Worm (Caenorhabditis elegans) whole organism, L4 larva: ENCODE results near the gene srt-54.

Source experiments
- F37D6.2 ChIP-seq: sonication (generic microtip); optimal IDR thresholded peaks from 2 replicates; lab custom pipeline; 2016; ENCODE audit warnings: mild to moderate bottlenecking, missing genetic modification characterization, missing compliant biosample characterization
- R02D3.7 ChIP-seq: fragments of 150-350 bp; sonication (generic microtip); optimal IDR thresholded peaks from 3 replicates; lab custom pipeline; 2014; ENCODE audit warnings: missing biosample characterization, missing genetic modification characterization
- aha-1 ChIP-seq: fragments of 150-350 bp; peaks from one replicate; lab custom pipeline; 2014; ENCODE audit warnings: missing biosample characterization, missing genetic modification characterization
- ama-1 ChIP-seq: fragments of 150-350 bp; optimal IDR thresholded peaks from 2 replicates; lab custom pipeline; 2014; ENCODE audit warnings: inconsistent platforms, mixed read lengths
- arid-1 ChIP-seq: fragments of 200-800 bp; sonication (Bioruptor generic); conservative IDR thresholded peaks from 2 replicates; pipeline ENCODE4 v1.3.6; 2022; ENCODE audit warnings: missing genetic modification reagents, missing genetic modification characterization, missing compliant biosample characterization
- ceh-32 ChIP-seq: sonication (generic microtip); optimal IDR thresholded peaks from 2 replicates; lab custom pipeline; 2016; ENCODE audit warnings: mild to moderate bottlenecking, missing genetic modification characterization, missing compliant biosample characterization; ENCODE audit not compliant: poor library complexity
- ceh-82 ChIP-seq: sonication (generic microtip); optimal IDR thresholded peaks from 2 replicates; lab custom pipeline; 2017; ENCODE audit warnings: missing biosample characterization, missing genetic modification characterization
- ctbp-1 ChIP-seq: fragments of 200-800 bp; sonication (Bioruptor generic); IDR thresholded peaks from 2 replicates; pipeline ENCODE4 v1.3.6; 2022; ENCODE audit warnings: missing genetic modification reagents, missing genetic modification characterization, missing compliant biosample characterization
- daf-16 ChIP-seq, 3 experiments: sonication (generic microtip); optimal IDR thresholded peaks; 2 replicates each; lab custom pipeline; 2016 to 2017; ENCODE audit warnings: missing genetic modification characterization in 3 of 3, missing genetic modification reagents in 3 of 3, mild to moderate bottlenecking in 2 of 3, missing compliant biosample characterization in 2 of 3, missing biosample characterization in 1 of 3, moderate library complexity in 1 of 3
- dmd-9 ChIP-seq: fragments of 200-800 bp; sonication (Bioruptor generic); IDR thresholded peaks from 2 replicates; pipeline ENCODE4 v1.3.6; 2022; ENCODE audit warnings: missing genetic modification reagents, missing genetic modification characterization, missing compliant biosample characterization
- dve-1 ChIP-seq: sonication (generic microtip); optimal IDR thresholded peaks from 2 replicates; lab custom pipeline; 2017; ENCODE audit warnings: antibody characterized with exemption, mild to moderate bottlenecking, missing genetic modification characterization, missing compliant biosample characterization; ENCODE audit not compliant: insufficient read depth
- fos-1 ChIP-seq: fragments of 150-350 bp; optimal IDR thresholded peaks from 2 replicates; lab custom pipeline; 2014; ENCODE audit warnings: missing biosample characterization, missing genetic modification characterization
- hlh-11 ChIP-seq: fragments of 200-800 bp; sonication (Bioruptor generic); optimal IDR thresholded peaks from 2 replicates; lab custom pipeline; 2018; ENCODE audit warnings: mild to moderate bottlenecking, missing genetic modification characterization, missing compliant biosample characterization
- hlh-30 ChIP-seq: sonication (generic microtip); optimal IDR thresholded peaks from 2 replicates; lab custom pipeline; 2017; ENCODE audit warnings: antibody characterized with exemption, mild to moderate bottlenecking, missing genetic modification characterization, missing compliant biosample characterization; ENCODE audit not compliant: insufficient read depth
- hmg-1.1 ChIP-seq: fragments of 200-800 bp; sonication (Bioruptor generic); IDR thresholded peaks from 2 replicates; pipeline ENCODE4 v1.3.6; 2022; ENCODE audit warnings: missing genetic modification reagents, missing genetic modification characterization, missing compliant biosample characterization
- jun-1 ChIP-seq: fragments of 150-350 bp; optimal IDR thresholded peaks from 2 replicates; lab custom pipeline; 2014; ENCODE audit warnings: missing biosample characterization, missing genetic modification reagents, missing genetic modification characterization
- lim-7 ChIP-seq: fragments of 200-800 bp; sonication (Bioruptor generic); IDR thresholded peaks from 2 replicates; pipeline ENCODE4 v1.3.6; 2022; ENCODE audit warnings: missing genetic modification characterization, missing compliant biosample characterization
- lin-13 ChIP-seq: fragments of 150-350 bp; optimal IDR thresholded peaks from 2 replicates; lab custom pipeline; 2014; ENCODE audit warnings: missing biosample characterization, missing genetic modification reagents, missing genetic modification characterization
- lin-15B ChIP-seq: fragments of 150-350 bp; sonication (generic microtip); optimal IDR thresholded peaks from 3 replicates; lab custom pipeline; 2014; ENCODE audit warnings: missing biosample characterization, missing genetic modification characterization
- lin-39 ChIP-seq: fragments of 150-350 bp; optimal IDR thresholded peaks from 2 replicates; lab custom pipeline; 2014; ENCODE audit warnings: missing biosample characterization, missing genetic modification reagents, missing genetic modification characterization
- lir-3 ChIP-seq: sonication (generic microtip); optimal IDR thresholded peaks from 2 replicates; lab custom pipeline; 2016; ENCODE audit warnings: mild to moderate bottlenecking, missing genetic modification characterization, missing compliant biosample characterization
- mdl-1 ChIP-seq, 2 experiments: fragments of 150-350 bp in 1 of 2; sonication (generic microtip) in 1 of 2; optimal IDR thresholded peaks; 2 replicates each; lab custom pipeline; 2014 to 2017; ENCODE audit warnings: missing biosample characterization in 2 of 2, missing genetic modification characterization in 2 of 2
- mxl-3 ChIP-seq: fragments of 200-800 bp; sonication (Bioruptor generic); optimal IDR thresholded peaks from 2 replicates; lab custom pipeline; 2018; ENCODE audit warnings: mild to moderate bottlenecking, missing genetic modification characterization, missing compliant biosample characterization
- nhr-11 ChIP-seq: fragments of 150-350 bp; optimal IDR thresholded peaks from 2 replicates; lab custom pipeline; 2014; ENCODE audit warnings: missing biosample characterization, missing genetic modification characterization
- nhr-111 ChIP-seq: fragments of 200-800 bp; sonication (Bioruptor generic); optimal IDR thresholded peaks from 2 replicates; lab custom pipeline; 2018; ENCODE audit warnings: mild to moderate bottlenecking, missing genetic modification characterization, missing compliant biosample characterization
- nhr-25 ChIP-seq: sonication (generic microtip); optimal IDR thresholded peaks from 2 replicates; lab custom pipeline; 2017; ENCODE audit warnings: missing genetic modification characterization, mild to moderate bottlenecking, missing compliant biosample characterization, antibody characterized with exemption, moderate library complexity, borderline replicate concordance; ENCODE audit not compliant: insufficient read depth
- nhr-28 ChIP-seq: fragments of 150-350 bp; optimal IDR thresholded peaks from 2 replicates; lab custom pipeline; 2014; ENCODE audit warnings: missing biosample characterization, missing genetic modification characterization
- nhr-6 ChIP-seq: fragments of 150-350 bp; optimal IDR thresholded peaks from 2 replicates; lab custom pipeline; 2014; ENCODE audit warnings: missing biosample characterization, missing genetic modification characterization
- nhr-76 ChIP-seq: fragments of 150-350 bp; optimal IDR thresholded peaks from 2 replicates; lab custom pipeline; 2014; ENCODE audit warnings: missing biosample characterization, missing genetic modification characterization
- pqm-1 ChIP-seq: sonication (generic microtip); optimal IDR thresholded peaks from 2 replicates; lab custom pipeline; 2017; ENCODE audit warnings: missing biosample characterization, missing genetic modification characterization
- rbr-2 ChIP-seq: sonication (generic microtip); optimal IDR thresholded peaks from 2 replicates; lab custom pipeline; 2016; ENCODE audit warnings: missing genotype, missing genetic modification characterization, missing compliant biosample characterization
- snpc-1.2 ChIP-seq: fragments of 200-800 bp; sonication (Bioruptor generic); IDR thresholded peaks from 2 replicates; pipeline ENCODE4 v1.3.6; 2022; ENCODE audit warnings: missing genetic modification reagents, missing genetic modification characterization, missing compliant biosample characterization
- tag-97 ChIP-seq: fragments of 200-800 bp; sonication (Bioruptor generic); IDR thresholded peaks from 2 replicates; pipeline ENCODE4 v1.3.6; 2022; ENCODE audit warnings: missing genetic modification characterization, missing compliant biosample characterization
- tra-1 ChIP-seq: fragments of 200-800 bp; sonication (Bioruptor generic); IDR thresholded peaks from 2 replicates; pipeline ENCODE4 v1.3.6; 2022; ENCODE audit warnings: missing genetic modification reagents, missing genetic modification characterization, missing compliant biosample characterization
- unc-130 ChIP-seq: sonication (generic microtip); optimal IDR thresholded peaks from 2 replicates; lab custom pipeline; 2016; ENCODE audit warnings: missing genetic modification reagents, missing genetic modification characterization, missing compliant biosample characterization
- unc-62 ChIP-seq, 3 experiments: fragments of 150-350 bp in 1 of 3; sonication (generic microtip); optimal IDR thresholded peaks in 2 of 3; peaks in 1 of 3; 1 replicate in 1 of 3; 2 replicates in 2 of 3; lab custom pipeline; 2014 to 2017; ENCODE audit warnings: missing biosample characterization in 3 of 3, missing genetic modification characterization in 3 of 3, missing genetic modification reagents in 3 of 3, missing genotype in 1 of 3
- zag-1 ChIP-seq: fragments of 150-350 bp; optimal IDR thresholded peaks from 2 replicates; lab custom pipeline; 2014; ENCODE audit warnings: missing biosample characterization, missing genetic modification characterization
- zip-2 ChIP-seq: fragments of 150-350 bp; optimal IDR thresholded peaks from 2 replicates; lab custom pipeline; 2014; ENCODE audit warnings: missing biosample characterization, missing genetic modification characterization
- ztf-11 ChIP-seq: fragments of 150-350 bp; optimal IDR thresholded peaks from 2 replicates; lab custom pipeline; 2014; ENCODE audit warnings: missing biosample characterization, missing genetic modification characterization

srt-54 gene

DNA sequence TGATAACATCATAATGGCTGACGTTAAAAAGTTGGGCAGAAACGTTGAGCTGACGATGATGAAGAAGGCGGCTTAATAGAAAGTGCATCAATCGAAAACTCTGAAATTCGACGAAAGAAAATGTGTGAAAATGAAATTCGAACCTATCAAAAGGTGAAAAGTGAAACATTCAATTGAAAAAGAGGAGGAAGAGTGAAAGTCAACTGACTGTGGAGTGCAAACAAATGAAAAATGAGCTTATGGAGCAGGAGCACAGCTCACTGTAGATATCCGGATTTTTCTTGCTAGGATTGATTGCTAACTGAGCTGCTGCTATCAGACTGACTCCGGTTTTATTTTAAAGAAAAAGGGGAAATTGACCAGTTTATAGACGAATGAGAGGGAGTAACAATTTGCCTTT, 4.1 kb downstream of the srt-54 start, which contains the start of gene K10B4.3:
TSS of gene K10B4.3 (minus strand) at position 101 of the 400 bp plus-strand sequence.
- TF ChIP-seq unc-62 (GFP tag; optimal IDR thresholded peaks at IDR 0.05 in 1 of 2; lab: Kevin White, UChicago) (peak in 1 of 2 experiments; percentile 70), unc-62 (tag; optimal IDR thresholded peaks at IDR 0.05; lab: Kevin White, UChicago) (no peak), snpc-1.2 (GFP tag; lab: Robert Waterston, UW) (no peak)

DNA sequence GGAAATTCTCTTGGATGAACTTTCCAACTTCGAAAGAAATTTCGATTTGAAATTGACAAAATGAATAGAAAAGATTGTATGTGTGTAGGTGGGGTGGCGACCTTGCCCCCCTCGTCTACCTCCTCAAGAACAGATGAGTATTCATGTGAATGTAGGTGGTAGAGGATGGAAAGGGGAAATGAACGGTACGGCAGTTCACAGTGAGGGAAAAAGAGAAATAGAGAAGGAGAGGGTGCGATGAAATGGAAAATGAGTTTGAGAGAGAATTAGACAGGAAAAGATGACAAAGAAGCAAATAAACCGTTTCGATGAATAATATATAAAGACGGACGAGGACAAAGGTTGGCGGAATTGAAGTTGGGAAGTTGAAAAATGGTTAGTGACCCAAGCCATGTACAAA, 5.0 kb downstream of the srt-54 start:
- no peak for TF ChIP-seq lim-7 (GFP tag; lab: Robert Waterston, UW)
- no peak for TF ChIP-seq dmd-9 (GFP tag; lab: Robert Waterston, UW)
- TF ChIP-seq jun-1 (tag; lab: Kevin White, UChicago), result no peak
- peak; percentile 39 for TF ChIP-seq hlh-30 (tag; lab: Kevin White, UChicago)
- TF ChIP-seq hlh-11 (tag; lab: Kevin White, UChicago), result peak; percentile 11
- TF ChIP-seq nhr-28 (tag; lab: Kevin White, UChicago), result peak; percentile 9
- TF ChIP-seq dve-1, result peak; percentile 15
- TF ChIP-seq aha-1 (tag; lab: Kevin White, UChicago), result peak; percentile 31

DNA sequence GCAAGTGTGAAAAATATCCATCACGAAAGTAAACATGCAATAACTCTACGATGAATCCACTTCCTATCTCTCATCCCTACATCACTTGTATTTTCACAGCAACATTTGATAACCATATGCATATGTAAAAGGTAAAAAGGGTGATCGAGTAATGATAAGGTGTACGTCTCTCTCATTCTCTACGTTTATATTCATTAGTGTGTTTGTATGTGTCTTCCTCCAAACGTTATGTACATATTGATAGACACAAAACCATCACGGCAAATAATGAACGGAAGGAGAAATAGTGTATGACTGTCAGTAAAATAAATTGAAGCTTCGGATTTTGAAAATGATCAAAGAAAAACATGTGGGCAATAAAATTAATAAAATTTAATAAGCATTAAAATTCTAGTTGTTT, 5.5 kb downstream of the srt-54 start:
- TF ChIP-seq nhr-6 (tag; lab: Kevin White, UChicago) (peak; percentile 0), nhr-28 (tag; lab: Kevin White, UChicago) (peak; percentile 78), tra-1 (GFP tag; lab: Robert Waterston, UW) (no peak), daf-16 (GFP tag; optimal IDR thresholded peaks at IDR 0.05; lab: Kevin White, UChicago) (no peak), daf-16 (tag; optimal IDR thresholded peaks at IDR 0.05; lab: Kevin White, UChicago) (peak; percentile 47), pqm-1 (tag; lab: Kevin White, UChicago) (peak; percentile 79)
- TF ChIP-seq, all 104 proteins: peak for 4

DNA sequence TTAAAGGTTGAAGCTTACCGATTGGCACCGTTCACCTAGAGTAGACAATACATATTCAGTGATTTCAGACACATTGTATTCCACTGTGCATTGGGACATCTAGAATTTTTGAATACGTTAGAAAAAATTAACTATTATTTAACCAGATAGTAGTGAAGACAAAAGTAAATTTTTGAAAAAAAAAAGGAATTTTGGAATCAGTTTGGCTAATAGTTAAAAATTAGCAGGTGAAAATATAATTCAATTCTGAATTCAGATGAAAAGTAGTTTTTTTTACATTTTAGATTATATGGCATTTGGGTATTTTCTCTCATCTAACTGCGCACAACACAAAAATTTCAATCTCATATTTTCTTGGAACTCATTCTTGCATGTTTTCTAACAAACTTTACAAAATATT, 7.9 kb downstream of the srt-54 start, which contains the start of gene nmur-2:
TSS of gene nmur-2 (minus strand) at position 101 of the 400 bp plus-strand sequence.
- TF ChIP-seq zip-2 (no peak), fos-1 (no peak), ama-1 (lab: Kevin White, UChicago) (no peak), zag-1 (tag; lab: Kevin White, UChicago) (no peak), rbr-2 (tag; lab: Kevin White, UChicago) (no peak), unc-130 (GFP tag; lab: Kevin White, UChicago) (no peak), ctbp-1 (GFP tag; lab: Robert Waterston, UW) (no peak), arid-1 (GFP tag; lab: Robert Waterston, UW) (no peak), nhr-6 (tag; lab: Kevin White, UChicago) (no peak), lir-3 (tag; lab: Kevin White, UChicago) (no peak), ceh-32 (tag; lab: Kevin White, UChicago) (no peak), hlh-11 (tag; lab: Kevin White, UChicago) (no peak), lin-39 (no peak), lin-13 (GFP tag; lab: Kevin White, UChicago) (no peak), hmg-1.1 (GFP tag; lab: Robert Waterston, UW) (no peak), lin-15B (tag; lab: Kevin White, UChicago) (no peak), nhr-111 (GFP tag; lab: Kevin White, UChicago) (no peak), mxl-3 (GFP tag; lab: Kevin White, UChicago) (no peak), snpc-1.2 (GFP tag; lab: Robert Waterston, UW) (no peak), ztf-11 (no peak)

DNA sequence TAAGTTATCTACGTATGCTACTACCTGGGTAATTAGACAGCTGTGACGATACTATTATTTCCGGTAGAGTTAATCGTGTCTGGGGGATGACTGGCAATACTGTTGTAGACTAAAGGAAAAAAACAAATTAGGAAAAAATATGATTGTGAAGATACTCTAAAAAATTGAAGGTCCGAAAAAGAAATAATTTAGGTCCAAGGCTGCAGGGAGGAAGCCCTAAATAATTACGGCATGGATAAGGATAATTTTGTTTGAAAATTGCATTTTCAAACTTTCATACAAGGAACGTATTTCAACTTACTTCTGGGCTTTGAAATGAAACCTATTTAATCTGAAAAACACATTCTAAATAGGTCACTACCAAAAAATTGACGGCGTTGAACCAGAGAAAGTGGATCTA, 11.9 kb downstream of the srt-54 start, which contains the start of gene srd-3:
TSS of gene srd-3 (minus strand) at position 101 of the 400 bp plus-strand sequence.
- TF ChIP-seq tag-97, result no peak
- TF ChIP-seq snpc-1.2 (GFP tag; lab: Robert Waterston, UW), result no peak
- TF ChIP-seq nhr-28 (tag; lab: Kevin White, UChicago), result no peak
- TF ChIP-seq nhr-11 (tag; lab: Kevin White, UChicago), result no peak
- no peak for TF ChIP-seq R02D3.7
- TF ChIP-seq ceh-82 (tag; lab: Kevin White, UChicago), result no peak
- TF ChIP-seq nhr-25 (tag; lab: Kevin White, UChicago), result no peak
- no peak for TF ChIP-seq nhr-76 (tag; lab: Kevin White, UChicago)
- no peak for TF ChIP-seq mdl-1 (tag; optimal IDR thresholded peaks at IDR 0.05; lab: Kevin White, UChicago)
- no peak for TF ChIP-seq F37D6.2 (tag; lab: Kevin White, UChicago)
